Fruit fly (Drosophila melanogaster): ENCODE results near the gene Rad17.

DNA sequence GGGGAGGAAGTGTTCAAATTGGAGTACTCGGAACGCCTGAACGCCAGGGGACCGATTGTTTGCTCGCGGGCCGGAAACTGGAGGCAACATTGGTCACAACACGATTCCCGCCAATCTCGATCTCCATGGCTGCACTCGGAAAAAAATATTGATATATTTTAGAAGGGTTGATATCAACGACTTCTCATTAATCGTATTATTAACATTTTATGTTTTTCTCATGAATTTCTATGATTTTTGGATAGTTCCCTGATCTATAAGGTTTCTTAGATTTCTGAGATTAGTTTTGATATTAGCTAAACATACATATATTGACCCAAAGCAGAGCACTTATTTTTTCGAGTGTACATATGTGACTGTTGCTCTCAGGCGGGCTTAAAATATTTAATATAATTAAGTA is 31.1 kb downstream of the Rad17 start:
- TF ChIP-seq Hr38 (GFP tag; optimal IDR thresholded peaks at IDR 0.05) = no peak
- TF ChIP-seq CG4318 (GFP tag; optimal IDR thresholded peaks at IDR 0.05) = peak; percentile 8
- no peak for TF ChIP-seq CG6854 (GFP tag; optimal IDR thresholded peaks at IDR 0.05)
- no peak for TF ChIP-seq Gug (GFP tag; IDR thresholded peaks at IDR 0.05)
- TF ChIP-seq Blimp-1 (GFP tag; optimal IDR thresholded peaks at IDR 0.05) = no peak
- TF ChIP-seq CG3919 (GFP tag; optimal IDR thresholded peaks at IDR 0.05) = no peak
- TF ChIP-seq CG8319 (GFP tag; optimal IDR thresholded peaks at IDR 0.05) = no peak

Measured in whole organism, prepupa.